Fruit fly (Drosophila melanogaster) whole organism, pupa: Measurements from ENCODE around the gene CG13051.

Experiments used
- CG10348 ChIP-seq: fragments of 200-800 bp; sonication (Bioruptor generic); IDR thresholded peaks from 2 replicates; pipeline ENCODE4 v1.3.6; 2022; ENCODE audit warnings: missing biosample characterization, missing genetic modification characterization
- CG12605 ChIP-seq: fragments of 200-800 bp; sonication (Bioruptor generic); IDR thresholded peaks from 2 replicates; pipeline ENCODE4 v1.3.6; 2022; ENCODE audit warnings: missing biosample characterization, missing genetic modification characterization
- CG13204 ChIP-seq: fragments of 200-800 bp; sonication (Bioruptor generic); optimal IDR thresholded peaks from 2 replicates; lab custom pipeline; 2018; ENCODE audit warnings: missing biosample characterization, mild to moderate bottlenecking, missing genetic modification characterization, moderate library complexity
- CG14655 ChIP-seq: fragments of 200-800 bp; sonication (Bioruptor generic); optimal IDR thresholded peaks from 3 replicates; lab custom pipeline; 2017; ENCODE audit warnings: mild to moderate bottlenecking, missing biosample characterization, missing genetic modification reagents, missing genetic modification characterization
- CG15710 ChIP-seq: fragments of 200-800 bp; sonication (Bioruptor generic); optimal IDR thresholded peaks from 2 replicates; lab custom pipeline; 2018; ENCODE audit warnings: missing biosample characterization, mild to moderate bottlenecking, missing genetic modification characterization, moderate library complexity
- CG17806 ChIP-seq: fragments of 200-800 bp; sonication (Bioruptor generic); optimal IDR thresholded peaks from 2 replicates; lab custom pipeline; 2018; ENCODE audit warnings: missing biosample characterization, mild to moderate bottlenecking, missing genetic modification characterization, moderate library complexity
- CG32121 ChIP-seq: fragments of 200-800 bp; sonication (Bioruptor generic); IDR thresholded peaks from 2 replicates; pipeline ENCODE4 v1.3.6; 2022; ENCODE audit warnings: missing biosample characterization, missing genetic modification characterization
- CG34367 ChIP-seq: fragments of 200-800 bp; sonication (Bioruptor generic); optimal IDR thresholded peaks from 2 replicates; lab custom pipeline; 2018; ENCODE audit warnings: missing biosample characterization, mild to moderate bottlenecking, missing genetic modification characterization
- CG4496 ChIP-seq: fragments of 200-800 bp; sonication (Bioruptor generic); IDR thresholded peaks from 3 replicates; pipeline ENCODE4 v1.3.6; 2022; ENCODE audit warnings: missing biosample characterization, missing genetic modification characterization
- CG8159 ChIP-seq: fragments of 200-800 bp; sonication (Bioruptor generic); optimal IDR thresholded peaks from 3 replicates; lab custom pipeline; 2018; ENCODE audit warnings: missing biosample characterization, mild to moderate bottlenecking, missing genetic modification characterization, moderate library complexity
- CG8301 ChIP-seq: fragments of 200-800 bp; sonication (Bioruptor generic); optimal IDR thresholded peaks from 2 replicates; lab custom pipeline; 2018; ENCODE audit warnings: missing biosample characterization, mild to moderate bottlenecking, missing genetic modification characterization
- CG9948 ChIP-seq: fragments of 200-800 bp; sonication (Bioruptor generic); optimal IDR thresholded peaks from 2 replicates; lab custom pipeline; 2018; ENCODE audit warnings: missing biosample characterization, mild to moderate bottlenecking, missing genetic modification characterization, moderate library complexity
- D1 ChIP-seq: fragments of 200-800 bp; sonication (Bioruptor generic); optimal IDR thresholded peaks from 2 replicates; lab custom pipeline; 2018; ENCODE audit warnings: missing biosample characterization, mild to moderate bottlenecking, missing genetic modification characterization, moderate library complexity
- EcR ChIP-seq: fragments of 200-800 bp; sonication (Bioruptor generic); optimal IDR thresholded peaks from 3 replicates; lab custom pipeline; 2019; ENCODE audit warnings: missing biosample characterization, missing genetic modification characterization, mild to moderate bottlenecking, moderate library complexity, missing genetic modification reagents
- Ets98B ChIP-seq: fragments of 200-800 bp; sonication (Bioruptor generic); IDR thresholded peaks from 2 replicates; pipeline ENCODE4 v1.3.6; 2022; ENCODE audit warnings: missing biosample characterization, missing genetic modification characterization
- Pif1A ChIP-seq: fragments of 200-800 bp; sonication (Bioruptor generic); optimal IDR thresholded peaks from 3 replicates; lab custom pipeline; 2016; ENCODE audit warnings: missing biosample characterization, missing genetic modification characterization
- Pif1B ChIP-seq: fragments of 200-800 bp; sonication (Bioruptor generic); optimal IDR thresholded peaks from 3 replicates; lab custom pipeline; 2016; ENCODE audit warnings: missing biosample characterization, missing genetic modification characterization
- Snoo ChIP-seq: fragments of 200-800 bp; sonication (Bioruptor generic); optimal IDR thresholded peaks from 3 replicates; lab custom pipeline; 2017; ENCODE audit warnings: missing biosample characterization, mild to moderate bottlenecking, missing genetic modification characterization, inconsistent platforms
- fd96Ca ChIP-seq: fragments of 200-800 bp; sonication (Bioruptor generic); IDR thresholded peaks from 3 replicates; pipeline ENCODE4 v1.3.6; 2022; ENCODE audit warnings: missing biosample characterization, missing genetic modification characterization
- gl ChIP-seq: fragments of 200-800 bp; sonication (Bioruptor generic); optimal IDR thresholded peaks from 2 replicates; lab custom pipeline; 2018; ENCODE audit warnings: missing biosample characterization, mild to moderate bottlenecking, missing genetic modification characterization
- rn ChIP-seq: fragments of 200-800 bp; sonication (Bioruptor generic); IDR thresholded peaks from 2 replicates; pipeline ENCODE4 v1.3.6; 2022; ENCODE audit warnings: missing biosample characterization, missing genetic modification characterization

CG13051 gene

dm6 chr3L:16233850-16234494, 30.9 kb downstream of the CG13051 start:
- TF ChIP-seq CG9948 (tag; lab: Kevin White, UChicago), result no peak
- TF ChIP-seq D1 (tag; lab: Kevin White, UChicago), result no peak
- TF ChIP-seq CG12605, result 0 out of 2 replicates have a peak, but pooled peaks have one; percentile 45
- TF ChIP-seq, all 21 proteins: peak for 1

- TF ChIP-seq CG15710 (tag; lab: Kevin White, UChicago) (no peak), CG8159 (tag; lab: Kevin White, UChicago) (no peak), CG12605 (no peak), CG32121 (GFP tag; lab: Robert Waterston, UW) (no peak), CG34367 (tag; lab: Kevin White, UChicago) (no peak), CG8301 (no peak), EcR (no peak), CG13204 (no peak), CG4496 (GFP tag; lab: Robert Waterston, UW) (no peak), D1 (tag; lab: Kevin White, UChicago) (no peak), fd96Ca (no peak), Pif1A (GFP tag; lab: Kevin White, UChicago) (no peak), Snoo (no peak), CG9948 (tag; lab: Kevin White, UChicago) (no peak)
- TF ChIP-seq, all 21 proteins: peak for 0
Observed at dm6 chr3L:16232924-16233323, 32.0 kb downstream of the CG13051 start, which contains the start of gene Hsc20. TSS of gene Hsc20 (plus strand) at chr3L:16233127.

- TF ChIP-seq fd96Ca (no peak), CG10348 (no peak), CG4496 (GFP tag; lab: Robert Waterston, UW) (0 out of 3 replicates have a peak, but pooled peaks have one; percentile 21), EcR (no peak), CG13204 (no peak), D1 (tag; lab: Kevin White, UChicago) (peak; percentile 56), CG32121 (GFP tag; lab: Robert Waterston, UW) (no peak), Pif1A (GFP tag; lab: Kevin White, UChicago) (no peak), Ets98B (no peak), Snoo (peak; percentile 3), CG17806 (tag; lab: Kevin White, UChicago) (peak; percentile 10), CG34367 (tag; lab: Kevin White, UChicago) (no peak), gl (tag; lab: Kevin White, UChicago) (no peak), rn (GFP tag; lab: Robert Waterston, UW) (peak; percentile 37; the same call in 1 of the 2 replicates), CG12605 (no peak), Pif1B (GFP tag; lab: Kevin White, UChicago) (no peak), CG15710 (tag; lab: Kevin White, UChicago) (peak; percentile 12), CG14655 (GFP tag; lab: Kevin White, UChicago) (no peak), CG8301 (no peak), CG8159 (tag; lab: Kevin White, UChicago) (peak; percentile 48), CG9948 (tag; lab: Kevin White, UChicago) (peak; percentile 15)
Observed at dm6 chr3L:16231857-16232256, 33.0 kb downstream of the CG13051 start, which contains the start of the genes PDCD-5 and MED10. TSS of gene PDCD-5 (minus strand) at chr3L:16232038. TSS of gene MED10 (plus strand) at chr3L:16232084.

- peak; percentile 86 for TF ChIP-seq D1 (tag; lab: Kevin White, UChicago)
- TF ChIP-seq CG14655 (GFP tag; lab: Kevin White, UChicago), result peak; percentile 81
- TF ChIP-seq CG32121 (GFP tag; lab: Robert Waterston, UW), result peak; percentile 89
- TF ChIP-seq rn (GFP tag; lab: Robert Waterston, UW), result peak; percentile 81
- no peak for TF ChIP-seq Pif1A (GFP tag; lab: Kevin White, UChicago)
- no peak for TF ChIP-seq EcR
- TF ChIP-seq CG9948 (tag; lab: Kevin White, UChicago), result peak; percentile 87
- no peak for TF ChIP-seq CG10348
- TF ChIP-seq CG17806 (tag; lab: Kevin White, UChicago), result peak; percentile 83
- no peak for TF ChIP-seq CG13204
- peak; percentile 64 for TF ChIP-seq CG8301
- peak; percentile 88 for TF ChIP-seq CG15710 (tag; lab: Kevin White, UChicago)
- peak; percentile 79 for TF ChIP-seq Snoo
- peak; percentile 62 for TF ChIP-seq Pif1B (GFP tag; lab: Kevin White, UChicago)
- peak; percentile 78 for TF ChIP-seq CG12605
- TF ChIP-seq CG34367 (tag; lab: Kevin White, UChicago), result peak; percentile 73
- TF ChIP-seq gl (tag; lab: Kevin White, UChicago), result no peak
- TF ChIP-seq Ets98B, result peak; percentile 86
- TF ChIP-seq CG4496 (GFP tag; lab: Robert Waterston, UW), result peak; percentile 94
- TF ChIP-seq CG8159 (tag; lab: Kevin White, UChicago), result peak; percentile 90
- peak; percentile 77 for TF ChIP-seq fd96Ca
Observed at dm6 chr3L:16228659-16229205, 36.2 kb downstream of the CG13051 start, which contains the start of gene Tmx3. TSS of gene Tmx3 (plus strand) at chr3L:16229100.

dm6 chr3L:16225175-16225574, 39.7 kb downstream of the CG13051 start:
- TF ChIP-seq CG4496 (GFP tag; lab: Robert Waterston, UW) (no peak), Pif1B (GFP tag; lab: Kevin White, UChicago) (no peak), CG12605 (no peak), CG13204 (no peak), Snoo (no peak), fd96Ca (no peak), CG32121 (GFP tag; lab: Robert Waterston, UW) (no peak), Pif1A (GFP tag; lab: Kevin White, UChicago) (no peak), CG8301 (no peak), CG15710 (tag; lab: Kevin White, UChicago) (no peak), CG17806 (tag; lab: Kevin White, UChicago) (no peak), Ets98B (no peak), CG10348 (no peak), rn (GFP tag; lab: Robert Waterston, UW) (no peak), EcR (no peak), CG8159 (tag; lab: Kevin White, UChicago) (no peak), CG14655 (GFP tag; lab: Kevin White, UChicago) (no peak), D1 (tag; lab: Kevin White, UChicago) (no peak)
